Worm (Caenorhabditis elegans): ENCODE results near the gene Y46G5A.38.

DNA sequence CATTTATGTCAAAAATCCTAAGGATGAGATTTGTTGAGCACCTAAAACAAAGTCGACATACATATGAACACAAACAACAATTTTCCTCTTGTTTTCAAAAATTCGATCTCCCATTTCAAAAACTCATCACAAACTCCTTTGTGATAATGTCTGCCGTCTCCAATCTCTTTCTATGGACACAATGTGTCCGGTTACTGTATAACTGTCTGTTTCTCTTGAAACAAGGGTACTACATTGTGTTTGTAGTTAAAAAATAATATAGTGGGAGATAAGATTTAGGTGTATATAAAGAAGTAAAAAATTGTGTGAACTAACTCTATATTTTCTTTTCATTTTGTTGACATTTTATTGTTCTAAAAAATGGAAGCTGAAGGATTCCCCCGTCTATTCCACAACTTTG, 3.5 kb downstream of the Y46G5A.38 start, which contains the start of gene bcmo-1:
- TF ChIP-seq mep-1 (tag; optimal IDR thresholded peaks at IDR 0.05) = no peak
- TF ChIP-seq ceh-43 (GFP tag; optimal IDR thresholded peaks at IDR 0.05) = no peak
- TF ChIP-seq ztf-11 (tag; optimal IDR thresholded peaks at IDR 0.05) = no peak
- TF ChIP-seq M03D4.4 (tag; optimal IDR thresholded peaks at IDR 0.05) = no peak
- no peak for TF ChIP-seq unc-39 (tag; optimal IDR thresholded peaks at IDR 0.05)
- no peak for TF ChIP-seq snpc-4 (tag; optimal IDR thresholded peaks at IDR 0.05)
- no peak for TF ChIP-seq nhr-28 (tag; optimal IDR thresholded peaks at IDR 0.05)
- no peak for TF ChIP-seq nhr-76 (tag; optimal IDR thresholded peaks at IDR 0.05)
- TF ChIP-seq nhr-237 (tag; optimal IDR thresholded peaks at IDR 0.05) = no peak
- TF ChIP-seq unc-62 (GFP tag; optimal IDR thresholded peaks at IDR 0.05) = no peak
- TF ChIP-seq elt-3 (tag; optimal IDR thresholded peaks at IDR 0.05) = no peak
